Fruit fly (Drosophila melanogaster) whole organism, pupa: Measurements from ENCODE around the gene CG9592.

Experiments used
- CG10348 ChIP-seq: fragments of 200-800 bp; sonication (Bioruptor generic); IDR thresholded peaks from 2 replicates; pipeline ENCODE4 v1.3.6; 2022; ENCODE audit warnings: missing biosample characterization, missing genetic modification characterization
- CG12605 ChIP-seq: fragments of 200-800 bp; sonication (Bioruptor generic); IDR thresholded peaks from 2 replicates; pipeline ENCODE4 v1.3.6; 2022; ENCODE audit warnings: missing biosample characterization, missing genetic modification characterization
- CG13204 ChIP-seq: fragments of 200-800 bp; sonication (Bioruptor generic); optimal IDR thresholded peaks from 2 replicates; lab custom pipeline; 2018; ENCODE audit warnings: missing biosample characterization, mild to moderate bottlenecking, missing genetic modification characterization, moderate library complexity
- CG14655 ChIP-seq: fragments of 200-800 bp; sonication (Bioruptor generic); optimal IDR thresholded peaks from 3 replicates; lab custom pipeline; 2017; ENCODE audit warnings: mild to moderate bottlenecking, missing biosample characterization, missing genetic modification reagents, missing genetic modification characterization
- CG15710 ChIP-seq: fragments of 200-800 bp; sonication (Bioruptor generic); optimal IDR thresholded peaks from 2 replicates; lab custom pipeline; 2018; ENCODE audit warnings: missing biosample characterization, mild to moderate bottlenecking, missing genetic modification characterization, moderate library complexity
- CG17806 ChIP-seq: fragments of 200-800 bp; sonication (Bioruptor generic); optimal IDR thresholded peaks from 2 replicates; lab custom pipeline; 2018; ENCODE audit warnings: missing biosample characterization, mild to moderate bottlenecking, missing genetic modification characterization, moderate library complexity
- CG32121 ChIP-seq: fragments of 200-800 bp; sonication (Bioruptor generic); IDR thresholded peaks from 2 replicates; pipeline ENCODE4 v1.3.6; 2022; ENCODE audit warnings: missing biosample characterization, missing genetic modification characterization
- CG34367 ChIP-seq: fragments of 200-800 bp; sonication (Bioruptor generic); optimal IDR thresholded peaks from 2 replicates; lab custom pipeline; 2018; ENCODE audit warnings: missing biosample characterization, mild to moderate bottlenecking, missing genetic modification characterization
- CG4496 ChIP-seq: fragments of 200-800 bp; sonication (Bioruptor generic); IDR thresholded peaks from 3 replicates; pipeline ENCODE4 v1.3.6; 2022; ENCODE audit warnings: missing biosample characterization, missing genetic modification characterization
- CG8159 ChIP-seq: fragments of 200-800 bp; sonication (Bioruptor generic); optimal IDR thresholded peaks from 3 replicates; lab custom pipeline; 2018; ENCODE audit warnings: missing biosample characterization, mild to moderate bottlenecking, missing genetic modification characterization, moderate library complexity
- CG8301 ChIP-seq: fragments of 200-800 bp; sonication (Bioruptor generic); optimal IDR thresholded peaks from 2 replicates; lab custom pipeline; 2018; ENCODE audit warnings: missing biosample characterization, mild to moderate bottlenecking, missing genetic modification characterization
- CG9948 ChIP-seq: fragments of 200-800 bp; sonication (Bioruptor generic); optimal IDR thresholded peaks from 2 replicates; lab custom pipeline; 2018; ENCODE audit warnings: missing biosample characterization, mild to moderate bottlenecking, missing genetic modification characterization, moderate library complexity
- D1 ChIP-seq: fragments of 200-800 bp; sonication (Bioruptor generic); optimal IDR thresholded peaks from 2 replicates; lab custom pipeline; 2018; ENCODE audit warnings: missing biosample characterization, mild to moderate bottlenecking, missing genetic modification characterization, moderate library complexity
- EcR ChIP-seq: fragments of 200-800 bp; sonication (Bioruptor generic); optimal IDR thresholded peaks from 3 replicates; lab custom pipeline; 2019; ENCODE audit warnings: missing biosample characterization, missing genetic modification characterization, mild to moderate bottlenecking, moderate library complexity, missing genetic modification reagents
- Ets98B ChIP-seq: fragments of 200-800 bp; sonication (Bioruptor generic); IDR thresholded peaks from 2 replicates; pipeline ENCODE4 v1.3.6; 2022; ENCODE audit warnings: missing biosample characterization, missing genetic modification characterization
- Snoo ChIP-seq: fragments of 200-800 bp; sonication (Bioruptor generic); optimal IDR thresholded peaks from 3 replicates; lab custom pipeline; 2017; ENCODE audit warnings: missing biosample characterization, mild to moderate bottlenecking, missing genetic modification characterization, inconsistent platforms
- fd96Ca ChIP-seq: fragments of 200-800 bp; sonication (Bioruptor generic); IDR thresholded peaks from 3 replicates; pipeline ENCODE4 v1.3.6; 2022; ENCODE audit warnings: missing biosample characterization, missing genetic modification characterization
- gl ChIP-seq: fragments of 200-800 bp; sonication (Bioruptor generic); optimal IDR thresholded peaks from 2 replicates; lab custom pipeline; 2018; ENCODE audit warnings: missing biosample characterization, mild to moderate bottlenecking, missing genetic modification characterization
- rn ChIP-seq: fragments of 200-800 bp; sonication (Bioruptor generic); IDR thresholded peaks from 2 replicates; pipeline ENCODE4 v1.3.6; 2022; ENCODE audit warnings: missing biosample characterization, missing genetic modification characterization

Gene CG9592

DNA sequence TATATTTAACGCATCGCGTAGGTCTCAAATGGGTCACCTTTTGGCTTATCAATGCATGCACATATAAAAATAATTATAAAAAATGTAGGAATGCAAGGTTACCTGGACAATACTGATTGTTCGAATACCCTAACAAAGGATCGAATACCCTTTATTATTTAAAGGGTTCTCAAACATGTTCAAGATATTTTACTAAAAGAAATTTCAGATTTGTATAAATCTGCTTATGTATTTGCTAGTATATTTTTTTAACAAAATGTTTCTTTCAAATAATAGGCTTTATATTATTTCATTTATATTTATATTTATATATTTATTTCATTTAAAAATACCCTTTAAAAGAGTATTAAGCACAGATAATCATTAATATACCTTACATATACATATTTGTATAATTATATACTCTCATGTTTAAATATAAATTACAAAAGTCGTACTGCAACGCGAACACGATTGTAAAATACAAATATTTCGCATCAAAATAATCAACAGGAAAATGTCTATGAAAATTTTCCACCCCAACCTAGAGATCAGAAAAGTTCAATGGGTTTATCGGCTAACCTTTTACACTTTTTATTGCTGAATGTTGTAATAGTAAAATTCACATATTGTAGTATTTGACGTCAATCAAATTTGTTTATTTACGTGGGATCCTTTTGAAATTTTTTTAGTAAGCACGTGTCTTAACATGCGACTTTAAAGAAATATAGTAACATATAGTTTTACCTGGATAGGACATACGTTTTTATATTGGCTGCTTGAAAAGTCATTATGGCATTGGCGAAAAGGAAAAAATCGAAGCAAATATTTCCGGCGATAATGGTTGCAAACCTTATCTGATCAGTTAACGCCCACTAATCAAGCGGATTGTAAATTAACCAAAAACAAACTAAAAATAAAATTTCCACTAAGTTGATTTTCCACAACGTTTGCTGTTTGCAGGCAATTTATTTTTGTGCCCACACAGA is 39.4 kb downstream of the CG9592 start:
- TF ChIP-seq CG14655 (GFP tag; lab: Kevin White, UChicago), result no peak
- TF ChIP-seq Snoo (tag; lab: Kevin White, UChicago), result no peak
- peak; percentile 23 for TF ChIP-seq CG17806
- peak; percentile 28 for TF ChIP-seq CG8159

dm6 chr3L:14558018-14558417 is 40.4 kb downstream of the CG9592 start:
- TF ChIP-seq CG8301 (tag; lab: Kevin White, UChicago) (no peak), CG14655 (GFP tag; lab: Kevin White, UChicago) (no peak), CG4496 (GFP tag; lab: Robert Waterston, UW) (no peak), CG32121 (GFP tag; lab: Robert Waterston, UW) (no peak), Ets98B (no peak), fd96Ca (GFP tag; lab: Robert Waterston, UW) (no peak), CG34367 (tag; lab: Kevin White, UChicago) (no peak), CG8159 (no peak), Snoo (tag; lab: Kevin White, UChicago) (no peak), CG12605 (GFP tag; lab: Robert Waterston, UW) (no peak), CG15710 (tag; lab: Kevin White, UChicago) (no peak), rn (GFP tag; lab: Robert Waterston, UW) (no peak), CG13204 (GFP tag; lab: Kevin White, UChicago) (no peak), CG9948 (tag; lab: Kevin White, UChicago) (no peak), CG17806 (no peak), CG10348 (no peak)

DNA sequence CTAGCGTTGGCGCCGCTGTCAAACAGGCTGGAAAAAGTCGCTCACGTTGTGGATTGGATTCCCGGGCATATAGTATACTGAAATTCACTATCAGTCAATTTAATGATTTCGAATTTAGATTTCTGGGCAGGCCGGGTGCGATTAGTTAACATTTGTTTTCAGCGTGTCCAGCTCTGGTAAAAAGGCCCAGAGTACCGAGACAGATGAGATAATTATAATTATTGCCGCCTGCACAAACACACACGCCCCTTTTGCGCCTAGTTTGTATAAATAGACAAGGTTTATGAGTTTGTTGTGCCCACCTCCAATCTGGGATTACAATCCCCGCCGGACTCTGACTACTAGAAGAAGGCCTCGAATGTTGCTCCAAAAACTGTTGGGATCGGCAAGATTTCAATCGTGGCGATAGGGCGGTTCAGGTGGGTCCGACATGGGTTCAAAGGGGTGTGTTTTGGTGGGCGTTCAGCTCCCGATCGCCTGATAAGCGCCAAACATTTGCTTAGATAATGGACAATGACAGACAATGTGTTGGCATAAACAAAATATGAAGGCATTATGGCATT is 41.4 kb downstream of the CG9592 start:
- no peak for TF ChIP-seq CG34367 (tag; lab: Kevin White, UChicago)
- no peak for TF ChIP-seq fd96Ca (GFP tag; lab: Robert Waterston, UW)
- no peak for TF ChIP-seq CG8159
- TF ChIP-seq CG4496 (GFP tag; lab: Robert Waterston, UW), result no peak
- no peak for TF ChIP-seq gl (tag; lab: Kevin White, UChicago)
- TF ChIP-seq Snoo (tag; lab: Kevin White, UChicago), result no peak
- TF ChIP-seq CG32121 (GFP tag; lab: Robert Waterston, UW), result no peak
- TF ChIP-seq rn (GFP tag; lab: Robert Waterston, UW), result no peak
- TF ChIP-seq Ets98B, result no peak
- no peak for TF ChIP-seq CG8301 (tag; lab: Kevin White, UChicago)

dm6 chr3L:14559659-14560058 is 42.0 kb downstream of the CG9592 start, which contains the start of gene CG34039:
CG34039 (plus strand) TSS chr3L:14560000.
- no peak for TF ChIP-seq CG10348
- TF ChIP-seq D1 (tag; lab: Kevin White, UChicago), result peak; percentile 8

DNA sequence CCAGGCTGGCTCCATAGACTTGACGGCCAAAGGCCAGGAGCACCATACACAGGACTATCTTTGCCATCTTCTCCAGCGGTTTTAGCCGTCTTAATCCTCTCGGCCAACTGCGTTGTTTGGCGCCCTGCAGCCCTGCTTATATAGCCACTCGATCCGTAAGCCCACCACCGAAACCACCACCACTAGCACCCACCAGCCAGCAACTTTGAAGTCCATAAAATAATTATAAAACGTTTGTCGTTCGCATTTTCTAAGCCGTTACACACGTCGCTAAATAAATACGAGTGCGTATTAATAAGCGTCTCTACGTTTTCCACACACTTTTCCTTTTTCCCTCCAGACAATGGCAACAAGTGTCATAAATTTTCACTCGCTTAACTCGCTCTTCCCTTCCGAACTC is 43.0 kb downstream of the CG9592 start, which contains the start of gene Lk:
Gene Lk, minus strand, starts transcription at position 101 of the 400 bp plus-strand sequence.
- TF ChIP-seq Snoo (tag; lab: Kevin White, UChicago) (no peak), CG8159 (no peak)

dm6 chr3L:14562672-14563071 is 45.0 kb downstream of the CG9592 start:
- TF ChIP-seq rn (GFP tag; lab: Robert Waterston, UW) (no peak), gl (tag; lab: Kevin White, UChicago) (no peak), CG4496 (GFP tag; lab: Robert Waterston, UW) (no peak), D1 (tag; lab: Kevin White, UChicago) (peak; percentile 37), CG14655 (GFP tag; lab: Kevin White, UChicago) (no peak), fd96Ca (GFP tag; lab: Robert Waterston, UW) (no peak), EcR (GFP tag; lab: Kevin White, UChicago) (no peak), CG15710 (tag; lab: Kevin White, UChicago) (no peak), CG10348 (no peak), CG13204 (GFP tag; lab: Kevin White, UChicago) (no peak), CG12605 (GFP tag; lab: Robert Waterston, UW) (peak; percentile 44)
- TF ChIP-seq, all 21 proteins: peak for 2

- TF ChIP-seq fd96Ca (GFP tag; lab: Robert Waterston, UW), result no peak
Observed at dm6 chr3L:14563461-14563860, 45.8 kb downstream of the CG9592 start.
